Worm (Caenorhabditis elegans): Measurements from ENCODE around the gene del-5.
A peak's percentile ranks its signal among the peaks of the same experiment; 100 is the strongest.

Gene del-5

DNA sequence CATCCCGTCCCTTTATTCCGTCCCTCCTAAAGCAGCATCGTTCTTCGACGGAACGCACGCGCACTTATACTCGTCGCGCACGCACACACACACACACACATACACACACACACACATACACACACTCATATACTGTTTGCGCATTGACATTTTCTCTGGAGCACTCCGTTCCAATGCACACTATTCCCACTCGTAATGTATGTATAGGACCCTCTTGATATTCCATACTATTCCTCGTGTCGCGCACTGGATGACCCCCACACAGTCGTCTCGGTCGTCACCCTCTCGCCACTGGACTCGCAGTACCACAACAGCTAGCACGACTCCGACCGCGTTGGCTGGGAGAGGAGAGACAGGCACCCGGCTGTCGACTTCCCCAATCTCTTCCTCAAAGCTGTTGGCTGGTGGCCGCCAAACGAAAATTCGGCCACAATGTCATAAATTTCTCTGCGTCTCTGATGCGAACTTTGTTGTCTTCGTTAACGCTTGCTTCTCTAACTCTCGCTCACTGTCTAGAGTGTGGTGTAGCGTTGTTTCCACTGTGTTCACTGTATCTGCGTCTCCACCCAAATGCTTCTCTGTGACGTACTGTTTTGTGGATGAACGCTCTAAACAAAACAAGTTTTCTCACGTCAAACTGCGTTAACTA lies 23.2 kb upstream of the del-5 start (continued):
- no peak for TF ChIP-seq lag-1 (GFP tag; IDR thresholded peaks at IDR 0.05)
- no peak for TF ChIP-seq Y67H2A.10 (GFP tag; conservative IDR thresholded peaks at IDR 0.05)
- peak; percentile 80 for TF ChIP-seq nfyb-1 (GFP tag; IDR thresholded peaks at IDR 0.05)
- no peak for TF ChIP-seq sptf-2 (GFP tag; optimal IDR thresholded peaks at IDR 0.05)
- TF ChIP-seq let-607 (tag; optimal IDR thresholded peaks at IDR 0.05), result peak; percentile 52 to 80
- TF ChIP-seq K11D2.4 (GFP tag; IDR thresholded peaks at IDR 0.05), result no peak
- no peak for TF ChIP-seq bed-1 (GFP tag; IDR thresholded peaks at IDR 0.05)
- TF ChIP-seq nhr-80 (tag; optimal IDR thresholded peaks at IDR 0.05), result peak; percentile 78
- peak; percentile 90 for TF ChIP-seq dox-1 (GFP tag; IDR thresholded peaks at IDR 0.05)
- 0 out of 2 replicates have a peak, but pooled peaks have one; percentile 47 for TF ChIP-seq lir-1 (GFP tag; conservative IDR thresholded peaks at IDR 0.05)
- no peak for TF ChIP-seq ztf-3 (GFP tag; optimal IDR thresholded peaks at IDR 0.05)
- TF ChIP-seq C06A6.2 (GFP tag; conservative IDR thresholded peaks at IDR 0.05), result peak; percentile 51; the same call in 1 of the 2 replicates
- no peak for TF ChIP-seq nhr-120 (GFP tag; IDR thresholded peaks at IDR 0.05)
- peak; percentile 72 for TF ChIP-seq ets-4 (GFP tag; optimal IDR thresholded peaks at IDR 0.05)
- TF ChIP-seq F10E7.11 (tag; optimal IDR thresholded peaks at IDR 0.05), result peak; percentile 37
- TF ChIP-seq aptf-2 (GFP tag; conservative IDR thresholded peaks at IDR 0.05), result no peak
- peak; percentile 52 for TF ChIP-seq somi-1 (GFP tag; optimal IDR thresholded peaks at IDR 0.05)
- no peak for TF ChIP-seq bed-2 (GFP tag; IDR thresholded peaks at IDR 0.05)
- peak; percentile 43 for TF ChIP-seq chd-7 (tag; optimal IDR thresholded peaks at IDR 0.05)
- no peak for TF ChIP-seq attf-6 (GFP tag; IDR thresholded peaks at IDR 0.05)
- no peak for TF ChIP-seq efl-1 (GFP tag; optimal IDR thresholded peaks at IDR 0.05)
- TF ChIP-seq ceh-100 (GFP tag; IDR thresholded peaks at IDR 0.05), result 0 out of 2 replicates have a peak, but pooled peaks have one; percentile 19
- peak; percentile 31 for TF ChIP-seq F52B5.7 (tag; optimal IDR thresholded peaks at IDR 0.05)
- TF ChIP-seq lin-35 (GFP tag; optimal IDR thresholded peaks at IDR 0.05), result peak in 1 of 3 experiments; percentile 64
- TF ChIP-seq die-1 (tag; optimal IDR thresholded peaks at IDR 0.05), result peak; percentile 21
- no peak for TF ChIP-seq ceh-40 (GFP tag; IDR thresholded peaks at IDR 0.05)
- TF ChIP-seq F57A8.1 (GFP tag; optimal IDR thresholded peaks at IDR 0.05), result peak; percentile 9
- no peak for TF ChIP-seq F55B11.4 (tag; optimal IDR thresholded peaks at IDR 0.05; ENCODE audit: borderline replicate concordance, insufficient read depth)
- no peak for TF ChIP-seq lsy-27 (tag; optimal IDR thresholded peaks at IDR 0.05; ENCODE audit: borderline replicate concordance, insufficient read depth)
- peak; percentile 77; the same call in 1 of the 2 replicates for TF ChIP-seq egl-18 (GFP tag; IDR thresholded peaks at IDR 0.05)
- TF ChIP-seq him-1 (tag; optimal IDR thresholded peaks at IDR 0.05), result no peak
- TF ChIP-seq nhr-27 (tag; optimal IDR thresholded peaks at IDR 0.05), result peak; percentile 22
- no peak for TF ChIP-seq Y53G8AR.9 (GFP tag; conservative IDR thresholded peaks at IDR 0.05)
- TF ChIP-seq tbp1 (GFP tag; optimal IDR thresholded peaks at IDR 0.05), result peak; percentile 34
- TF ChIP-seq lin-54 (GFP tag; optimal IDR thresholded peaks at IDR 0.05), result peak; percentile 2
- peak; percentile 26; the same call in 1 of the 2 replicates for TF ChIP-seq D2030.7 (GFP tag; IDR thresholded peaks at IDR 0.05)
- TF ChIP-seq Y95B8A.8 (GFP tag; IDR thresholded peaks at IDR 0.05), result no peak
- no peak for TF ChIP-seq ztf-28 (GFP tag; IDR thresholded peaks at IDR 0.05)
- no peak for TF ChIP-seq madf-6 (GFP tag; IDR thresholded peaks at IDR 0.05)
- no peak for TF ChIP-seq nfya-1 (tag; optimal IDR thresholded peaks at IDR 0.05; ENCODE audit: borderline replicate concordance, insufficient read depth)
- TF ChIP-seq attf-3 (GFP tag; conservative IDR thresholded peaks at IDR 0.05), result no peak; the same call in 1 of the 2 replicates
- no peak for TF ChIP-seq ccch-3 (GFP tag; optimal IDR thresholded peaks at IDR 0.05)
- TF ChIP-seq let-526 (GFP tag; IDR thresholded peaks at IDR 0.05), result no peak; the same call in 1 of the 2 replicates
- no peak for TF ChIP-seq B0261.1 (tag; optimal IDR thresholded peaks at IDR 0.05)
- no peak for TF ChIP-seq snpc-1.3 (tag; optimal IDR thresholded peaks at IDR 0.05; ENCODE audit: insufficient read depth)
- TF ChIP-seq unc-62 (GFP tag; optimal IDR thresholded peaks at IDR 0.05), result no peak

Measured in whole organism, young adult.